Worm (Caenorhabditis elegans) whole organism, L3 larva: ENCODE data around the gene W06D11.2.
A peak's percentile ranks its signal among the peaks of the same experiment; 100 is the strongest.

Experiments used
- R02D3.7 ChIP-seq: fragments of 150-350 bp; optimal IDR thresholded peaks from 2 replicates; lab custom pipeline; 2014; ENCODE audit warnings: missing biosample characterization, missing genetic modification characterization
- ZK546.5 ChIP-seq: sonication (generic microtip); optimal IDR thresholded peaks from 2 replicates; lab custom pipeline; 2017; ENCODE audit warnings: missing biosample characterization, missing genetic modification characterization
- ceh-16 ChIP-seq: sonication (generic microtip); optimal IDR thresholded peaks from 2 replicates; lab custom pipeline; 2017; ENCODE audit warnings: missing biosample characterization, missing genetic modification characterization
- ceh-28 ChIP-seq: fragments of 150-350 bp; optimal IDR thresholded peaks from 2 replicates; lab custom pipeline; 2014; ENCODE audit warnings: missing biosample characterization, missing genetic modification reagents, missing genetic modification characterization
- ceh-82 ChIP-seq: fragments of 150-350 bp; optimal IDR thresholded peaks from 2 replicates; lab custom pipeline; 2014; ENCODE audit warnings: missing biosample characterization, missing genetic modification characterization
- daf-12 ChIP-seq: fragments of 150-350 bp; optimal IDR thresholded peaks from 2 replicates; lab custom pipeline; 2014; ENCODE audit warnings: missing biosample characterization, missing genetic modification reagents, missing genetic modification characterization
- elt-3 ChIP-seq, 3 experiments: fragments of 150-350 bp in 1 of 3; sonication (generic microtip) in 2 of 3; optimal IDR thresholded peaks; 2 replicates in 2 of 3; 4 replicates in 1 of 3; lab custom pipeline; 2014 to 2017; ENCODE audit warnings: missing biosample characterization in 3 of 3, missing genetic modification characterization in 3 of 3
- eor-1 ChIP-seq, 2 experiments: fragments of 150-350 bp; optimal IDR thresholded peaks; 2 replicates each; lab custom pipeline; 2014 to 2018; ENCODE audit warnings: missing biosample characterization in 2 of 2, missing genetic modification characterization in 2 of 2
- fkh-2 ChIP-seq: fragments of 150-350 bp; optimal IDR thresholded peaks from 2 replicates; lab custom pipeline; 2014; ENCODE audit warnings: missing biosample characterization, missing genetic modification reagents, missing genetic modification characterization
- fos-1 ChIP-seq: fragments of 150-350 bp; optimal IDR thresholded peaks from 2 replicates; lab custom pipeline; 2014; ENCODE audit warnings: missing biosample characterization, missing genetic modification characterization
- lin-15B ChIP-seq: fragments of 150-350 bp; optimal IDR thresholded peaks from 2 replicates; lab custom pipeline; 2014; ENCODE audit warnings: missing biosample characterization, missing genetic modification characterization
- lin-39 ChIP-seq: fragments of 150-350 bp; optimal IDR thresholded peaks from 2 replicates; lab custom pipeline; 2018; ENCODE audit warnings: missing biosample characterization, missing genetic modification reagents, missing genetic modification characterization
- mdl-1 ChIP-seq: fragments of 150-350 bp; optimal IDR thresholded peaks from 2 replicates; lab custom pipeline; 2014; ENCODE audit warnings: missing biosample characterization, missing genetic modification characterization
- mml-1 ChIP-seq: fragments of 150-350 bp; sonication (generic microtip); optimal IDR thresholded peaks from 3 replicates; lab custom pipeline; 2014; ENCODE audit warnings: missing biosample characterization, missing genetic modification characterization
- nfya-1 ChIP-seq: sonication (generic microtip); optimal IDR thresholded peaks from 2 replicates; lab custom pipeline; 2017; ENCODE audit warnings: missing genetic modification characterization, mild to moderate bottlenecking, missing compliant biosample characterization, antibody characterized with exemption, moderate library complexity; ENCODE audit not compliant: insufficient read depth
- nhr-23 ChIP-seq: fragments of 150-350 bp; optimal IDR thresholded peaks from 2 replicates; lab custom pipeline; 2014; ENCODE audit warnings: missing biosample characterization, missing genetic modification reagents, missing genetic modification characterization
- nhr-237 ChIP-seq: fragments of 150-350 bp; optimal IDR thresholded peaks from 2 replicates; lab custom pipeline; 2014; ENCODE audit warnings: missing biosample characterization, missing genetic modification characterization
- nhr-25 ChIP-seq: sonication (generic microtip); optimal IDR thresholded peaks from 2 replicates; lab custom pipeline; 2017; ENCODE audit warnings: missing biosample characterization, missing genetic modification characterization
- nhr-28 ChIP-seq: fragments of 150-350 bp; optimal IDR thresholded peaks from 2 replicates; lab custom pipeline; 2014; ENCODE audit warnings: missing biosample characterization, missing genetic modification characterization
- nhr-67 ChIP-seq: fragments of 150-350 bp; optimal IDR thresholded peaks from 2 replicates; lab custom pipeline; 2014; ENCODE audit warnings: missing biosample characterization, missing genetic modification characterization
- nhr-76 ChIP-seq: fragments of 150-350 bp; sonication (generic microtip); optimal IDR thresholded peaks from 5 replicates; lab custom pipeline; 2014; ENCODE audit warnings: missing biosample characterization, missing genetic modification characterization
- sea-2 ChIP-seq: fragments of 150-350 bp; sonication (generic microtip); optimal IDR thresholded peaks from 4 replicates; lab custom pipeline; 2014; ENCODE audit warnings: missing biosample characterization, missing genetic modification reagents, missing genetic modification characterization
- skn-1 ChIP-seq: fragments of 150-350 bp; optimal IDR thresholded peaks from 2 replicates; lab custom pipeline; 2014; ENCODE audit warnings: missing biosample characterization, missing genetic modification characterization
- tbx-2 ChIP-seq: sonication (generic microtip); optimal IDR thresholded peaks from 2 replicates; lab custom pipeline; 2016; ENCODE audit warnings: mild to moderate bottlenecking, missing genetic modification characterization, missing compliant biosample characterization
- zag-1 ChIP-seq: fragments of 150-350 bp; optimal IDR thresholded peaks from 2 replicates; lab custom pipeline; 2014; ENCODE audit warnings: missing biosample characterization, missing genetic modification characterization
- ztf-11 ChIP-seq: fragments of 150-350 bp; optimal IDR thresholded peaks from 2 replicates; lab custom pipeline; 2014; ENCODE audit warnings: missing biosample characterization, missing genetic modification characterization

W06D11.2 gene

ce11 chrX:12260381-12260931, 36.1 kb downstream of the W06D11.2 start, which contains the start of gene E01G6.1:
Gene E01G6.1, plus strand, starts transcription at chrX:12260881.
- TF ChIP-seq nhr-237 (no peak), nhr-67 (tag; lab: Kevin White, UChicago) (no peak), R02D3.7 (tag; lab: Kevin White, UChicago) (no peak), fos-1 (tag; lab: Kevin White, UChicago) (no peak), mml-1 (tag; lab: Kevin White, UChicago) (no peak), eor-1 (tag; optimal IDR thresholded peaks at IDR 0.05; lab: Kevin White, UChicago) (no peak), nhr-25 (tag; lab: Kevin White, UChicago) (no peak)

DNA sequence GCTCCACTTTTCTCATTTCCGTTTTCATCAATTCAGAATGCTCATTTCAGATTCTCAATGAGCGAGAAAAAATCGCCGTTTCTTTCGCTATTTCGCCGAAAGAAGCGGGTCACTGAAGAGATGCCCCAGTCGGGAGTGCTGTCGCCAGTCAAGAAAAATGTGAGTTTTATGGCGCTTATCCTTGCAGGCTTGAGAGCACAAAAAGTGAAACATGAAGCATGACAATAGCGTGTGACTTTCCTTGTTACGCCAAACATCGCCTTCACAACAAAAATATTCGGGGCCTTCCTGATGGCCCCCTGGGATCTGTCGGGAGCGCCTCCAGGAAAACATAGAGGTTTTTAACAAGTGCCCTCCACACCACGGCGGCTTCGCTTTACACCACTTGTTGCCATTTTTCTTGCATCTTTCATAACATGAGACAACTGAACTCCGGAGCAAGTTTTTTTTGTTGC, 39.9 kb downstream of the W06D11.2 start, which contains the start of gene E01G6.2:
E01G6.2 (plus strand) TSS at position 51 of the 455 bp plus-strand sequence.
- TF ChIP-seq mdl-1 (tag; lab: Kevin White, UChicago) (no peak), nhr-28 (tag; lab: Kevin White, UChicago) (no peak), lin-39 (tag; lab: Kevin White, UChicago) (peak; percentile 57), daf-12 (no peak)

- TF ChIP-seq lin-15B (tag; lab: Kevin White, UChicago): no peak
- no peak for TF ChIP-seq sea-2 (GFP tag; lab: Kevin White, UChicago)
- TF ChIP-seq fkh-2: no peak
- TF ChIP-seq ZK546.5 (tag; lab: Kevin White, UChicago): no peak
- TF ChIP-seq zag-1 (tag; lab: Kevin White, UChicago): no peak
- no peak for TF ChIP-seq tbx-2 (tag; lab: Kevin White, UChicago)
- TF ChIP-seq ztf-11: no peak
- TF ChIP-seq, all 47 proteins: peak for 0
These were observed 44.3 kb downstream of the W06D11.2 start for ce11 chrX:12252189-12252588.

DNA sequence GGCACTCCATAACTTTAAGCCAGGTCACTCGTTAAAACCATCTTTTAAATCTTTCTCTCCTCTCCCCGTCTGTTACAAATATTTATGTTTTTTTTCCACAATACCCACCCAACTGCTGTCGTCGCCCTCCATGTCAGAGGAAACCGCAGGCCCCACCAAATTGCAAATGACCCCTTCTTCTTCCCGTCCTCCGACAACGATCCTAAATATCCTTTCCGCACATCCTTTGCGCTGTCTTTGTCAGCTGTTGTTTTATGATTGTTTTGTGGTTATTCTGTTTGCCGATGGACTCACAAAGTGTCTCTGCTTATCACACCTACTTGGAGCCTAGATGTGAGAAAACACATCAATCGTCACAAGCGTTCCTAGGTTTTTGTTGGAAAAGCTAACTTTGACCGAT, 48.4 kb downstream of the W06D11.2 start:
- no peak for TF ChIP-seq daf-12
- no peak for TF ChIP-seq nhr-76 (tag; lab: Kevin White, UChicago)
- no peak for TF ChIP-seq ZK546.5 (tag; lab: Kevin White, UChicago)
- no peak for TF ChIP-seq ceh-82
- no peak for TF ChIP-seq elt-3 (tag; optimal IDR thresholded peaks at IDR 0.05; lab: Kevin White, UChicago)
- TF ChIP-seq nhr-237: no peak
- no peak for TF ChIP-seq nhr-23 (tag; lab: Kevin White, UChicago)
- no peak for TF ChIP-seq skn-1 (tag; lab: Kevin White, UChicago)
- no peak for TF ChIP-seq ceh-28 (tag; lab: Kevin White, UChicago)
- TF ChIP-seq ceh-16: no peak
- no peak for TF ChIP-seq ztf-11
- no peak for TF ChIP-seq nfya-1 (tag; lab: Kevin White, UChicago)
- no peak for TF ChIP-seq lin-15B (tag; lab: Kevin White, UChicago)
